Fruit fly (Drosophila melanogaster): Measurements from ENCODE around the gene CG43116.

Gene CG43116

dm6 chr3R:25997068-25997714 is 395 bp upstream of the CG43116 start:
- TF ChIP-seq CG8478 (optimal IDR thresholded peaks at IDR 0.05) (no peak), CTCF (optimal IDR thresholded peaks at IDR 0.05) (no peak)

dm6 chr3R:25983274-25983673 is 13.5 kb downstream of the CG43116 start:
- TF ChIP-seq CG8478 (optimal IDR thresholded peaks at IDR 0.05) = no peak
- no peak for TF ChIP-seq CTCF (optimal IDR thresholded peaks at IDR 0.05)

dm6 chr3R:25982734-25983133 is 14.1 kb downstream of the CG43116 start, which contains the start of gene Nf1:
Gene Nf1, plus strand, starts transcription at chr3R:25983013.
- no peak for TF ChIP-seq CG8478 (optimal IDR thresholded peaks at IDR 0.05)
- peak in 1 of 2 experiments; percentile 5 for TF ChIP-seq CTCF (optimal IDR thresholded peaks at IDR 0.05)

dm6 chr3R:25969780-25970179 is 27.0 kb downstream of the CG43116 start, which contains the start of gene fid:
Gene fid, plus strand, starts transcription at chr3R:25970080.
- TF ChIP-seq CTCF (optimal IDR thresholded peaks at IDR 0.05) (no peak), CG8478 (optimal IDR thresholded peaks at IDR 0.05) (no peak)

- TF ChIP-seq CTCF (optimal IDR thresholded peaks at IDR 0.05) (no peak), CG8478 (optimal IDR thresholded peaks at IDR 0.05) (no peak)
Measured at dm6 chr3R:25968915-25969314, 27.9 kb downstream of the CG43116 start.

dm6 chr3R:25968486-25968885 is 28.3 kb downstream of the CG43116 start:
- TF ChIP-seq CG8478 (optimal IDR thresholded peaks at IDR 0.05) = no peak
- no peak for TF ChIP-seq CTCF (optimal IDR thresholded peaks at IDR 0.05)

dm6 chr3R:25966944-25967343 is 29.9 kb downstream of the CG43116 start:
- TF ChIP-seq CG8478 (optimal IDR thresholded peaks at IDR 0.05) = no peak
- TF ChIP-seq CTCF (optimal IDR thresholded peaks at IDR 0.05) = no peak

dm6 chr3R:25961694-25962093 is 35.1 kb downstream of the CG43116 start, which contains the start of gene boss:
Gene boss, plus strand, starts transcription at chr3R:25961994.
- no peak for TF ChIP-seq CTCF (optimal IDR thresholded peaks at IDR 0.05)
- no peak for TF ChIP-seq CG8478 (optimal IDR thresholded peaks at IDR 0.05)

dm6 chr3R:25958979-25959378 is 37.8 kb downstream of the CG43116 start, which contains the start of gene CG14540:
Gene CG14540, plus strand, starts transcription at chr3R:25959279.
- no peak for TF ChIP-seq CG8478 (optimal IDR thresholded peaks at IDR 0.05)
- no peak for TF ChIP-seq CTCF (optimal IDR thresholded peaks at IDR 0.05)

dm6 chr3R:25956092-25956491 is 40.7 kb downstream of the CG43116 start, which contains the start of gene CCAP-R:
Gene CCAP-R, minus strand, starts transcription at chr3R:25956270.
- TF ChIP-seq CG8478 (optimal IDR thresholded peaks at IDR 0.05) (no peak), CTCF (optimal IDR thresholded peaks at IDR 0.05) (no peak)

Data from S2 (cell line).